Fruit fly (Drosophila melanogaster) whole organism, prepupa: ENCODE results near the gene CG43389.

ENCODE experiments used
- CG11762 ChIP-seq: fragments of 200-800 bp; sonication (Bioruptor generic); optimal IDR thresholded peaks from 3 replicates; lab custom pipeline; 2016; ENCODE audit warnings: missing biosample characterization, missing genetic modification characterization; ENCODE audit not compliant: insufficient read depth
- CG11902 ChIP-seq: fragments of 200-800 bp; sonication (Bioruptor generic); optimal IDR thresholded peaks from 3 replicates; lab custom pipeline; 2016; ENCODE audit warnings: missing biosample characterization, missing genetic modification characterization
- CG15336 ChIP-seq: fragments of 200-800 bp; sonication (Bioruptor generic); IDR thresholded peaks from 2 replicates; pipeline ENCODE4 v1.3.6; 2022; ENCODE audit warnings: missing biosample characterization, missing genetic modification characterization
- CG16779 ChIP-seq: fragments of 200-800 bp; sonication (Bioruptor generic); optimal IDR thresholded peaks from 3 replicates; lab custom pipeline; 2017; ENCODE audit warnings: missing biosample characterization, mild to moderate bottlenecking, missing genetic modification characterization
- CG3032 ChIP-seq: fragments of 200-800 bp; optimal IDR thresholded peaks from 2 replicates; lab custom pipeline; 2019; ENCODE audit warnings: missing biosample characterization, mild to moderate bottlenecking, missing genetic modification characterization, moderate library complexity
- CG31627 ChIP-seq: fragments of 200-800 bp; sonication (Bioruptor generic); optimal IDR thresholded peaks from 3 replicates; lab custom pipeline; 2016; ENCODE audit warnings: missing biosample characterization, missing genetic modification characterization
- CG32006 ChIP-seq: fragments of 200-800 bp; sonication (Bioruptor generic); optimal IDR thresholded peaks from 3 replicates; lab custom pipeline; 2017; ENCODE audit warnings: missing biosample characterization, mild to moderate bottlenecking, missing genetic modification characterization
- CG34406 ChIP-seq: fragments of 200-800 bp; sonication (Bioruptor generic); optimal IDR thresholded peaks from 3 replicates; lab custom pipeline; 2016; ENCODE audit warnings: missing biosample characterization, missing genetic modification characterization
- CG3919 ChIP-seq: fragments of 200-800 bp; sonication (Bioruptor generic); optimal IDR thresholded peaks from 3 replicates; lab custom pipeline; 2016; ENCODE audit warnings: missing biosample characterization, missing genetic modification characterization
- CG6276 ChIP-seq: fragments of 200-800 bp; sonication (Bioruptor generic); optimal IDR thresholded peaks from 2 replicates; lab custom pipeline; 2017; ENCODE audit warnings: missing biosample characterization, mild to moderate bottlenecking, missing genetic modification characterization
- CG6792 ChIP-seq: fragments of 200-800 bp; sonication (Bioruptor generic); optimal IDR thresholded peaks from 3 replicates; lab custom pipeline; 2016; ENCODE audit warnings: missing biosample characterization, missing genetic modification characterization
- CG6808 ChIP-seq: fragments of 200-800 bp; sonication (Bioruptor generic); optimal IDR thresholded peaks from 3 replicates; lab custom pipeline; 2017; ENCODE audit warnings: missing biosample characterization, missing genetic modification characterization, mild to moderate bottlenecking, moderate library complexity, missing genetic modification reagents
- CG6854 ChIP-seq: fragments of 200-800 bp; sonication (Bioruptor generic); optimal IDR thresholded peaks from 2 replicates; lab custom pipeline; 2017; ENCODE audit warnings: missing biosample characterization, mild to moderate bottlenecking, missing genetic modification characterization
- CG7368 ChIP-seq: fragments of 200-800 bp; sonication (Bioruptor generic); optimal IDR thresholded peaks from 3 replicates; lab custom pipeline; 2016; ENCODE audit warnings: missing biosample characterization, missing genetic modification characterization
- CG8119 ChIP-seq: fragments of 200-800 bp; sonication (Bioruptor generic); IDR thresholded peaks from 3 replicates; pipeline ENCODE4 v1.3.6; 2022; ENCODE audit warnings: missing biosample characterization, missing genetic modification characterization
- CG8319 ChIP-seq: fragments of 200-800 bp; sonication (Bioruptor generic); optimal IDR thresholded peaks from 3 replicates; lab custom pipeline; 2016; ENCODE audit warnings: missing biosample characterization, missing genetic modification characterization
- CG9139 ChIP-seq: fragments of 200-800 bp; sonication (Bioruptor generic); optimal IDR thresholded peaks from 3 replicates; lab custom pipeline; 2017; ENCODE audit warnings: missing biosample characterization, mild to moderate bottlenecking, missing genetic modification characterization
- Eip78C ChIP-seq: fragments of 200-800 bp; sonication (Bioruptor generic); peaks from one replicate; lab custom pipeline; 2016; ENCODE audit warnings: missing biosample characterization, missing genetic modification characterization
- Eip93F ChIP-seq: fragments of 200-800 bp; sonication (Bioruptor generic); optimal IDR thresholded peaks from 2 replicates; lab custom pipeline; 2016; ENCODE audit warnings: missing biosample characterization, mild to moderate bottlenecking, missing genetic modification characterization
- Ets21C ChIP-seq: fragments of 200-800 bp; sonication (Bioruptor generic); optimal IDR thresholded peaks from 3 replicates; lab custom pipeline; 2016; ENCODE audit warnings: missing biosample characterization, missing genetic modification characterization
- Hr38 ChIP-seq: sonication (Bioruptor generic); optimal IDR thresholded peaks from 2 replicates; lab custom pipeline; 2016; ENCODE audit warnings: missing biosample characterization, missing genetic modification characterization
- Hr4 ChIP-seq: fragments of 200-800 bp; sonication (Bioruptor generic); optimal IDR thresholded peaks from 3 replicates; lab custom pipeline; 2016; ENCODE audit warnings: missing biosample characterization, missing genetic modification characterization
- Lpt ChIP-seq: fragments of 200-800 bp; sonication (Bioruptor generic); optimal IDR thresholded peaks from 3 replicates; lab custom pipeline; 2016; ENCODE audit warnings: missing biosample characterization, missing genetic modification characterization
- OdsH ChIP-seq: fragments of 200-800 bp; sonication (Bioruptor generic); optimal IDR thresholded peaks from 3 replicates; lab custom pipeline; 2016; ENCODE audit warnings: missing biosample characterization, missing genetic modification characterization
- Smox ChIP-seq: fragments of 200-800 bp; sonication (Bioruptor generic); optimal IDR thresholded peaks from 3 replicates; lab custom pipeline; 2016; ENCODE audit warnings: missing biosample characterization, missing genetic modification characterization
- Sox102F ChIP-seq: fragments of 200-800 bp; sonication (Bioruptor generic); optimal IDR thresholded peaks from 2 replicates; lab custom pipeline; 2016; ENCODE audit warnings: missing biosample characterization, mild to moderate bottlenecking, missing genetic modification characterization
- Sox14 ChIP-seq: fragments of 200-800 bp; sonication (Bioruptor generic); optimal IDR thresholded peaks from 3 replicates; lab custom pipeline; 2016; ENCODE audit warnings: missing biosample characterization, missing genetic modification characterization
- Sox15 ChIP-seq: fragments of 200-800 bp; sonication (Bioruptor generic); optimal IDR thresholded peaks from 3 replicates; lab custom pipeline; 2016; ENCODE audit warnings: missing biosample characterization, missing genetic modification characterization
- achi ChIP-seq: fragments of 200-800 bp; sonication (Bioruptor generic); optimal IDR thresholded peaks from 3 replicates; lab custom pipeline; 2016; ENCODE audit warnings: missing biosample characterization, missing genetic modification characterization
- acj6 ChIP-seq: fragments of 200-800 bp; sonication (Bioruptor generic); optimal IDR thresholded peaks from 3 replicates; lab custom pipeline; 2016; ENCODE audit warnings: missing biosample characterization, missing genetic modification characterization
- cyc ChIP-seq: fragments of 200-800 bp; sonication (Bioruptor generic); optimal IDR thresholded peaks from 3 replicates; lab custom pipeline; 2016; ENCODE audit warnings: missing biosample characterization, missing genetic modification characterization
- eg ChIP-seq: fragments of 200-800 bp; sonication (Bioruptor generic); IDR thresholded peaks from 3 replicates; pipeline ENCODE4 v1.3.6; 2022; ENCODE audit warnings: missing biosample characterization, missing genetic modification characterization
- esn ChIP-seq: fragments of 200-800 bp; sonication (Bioruptor generic); optimal IDR thresholded peaks from 2 replicates; lab custom pipeline; 2016; ENCODE audit warnings: missing biosample characterization, mild to moderate bottlenecking, missing genetic modification characterization, moderate library complexity
- fd85E ChIP-seq: fragments of 200-800 bp; sonication (Bioruptor generic); optimal IDR thresholded peaks from 3 replicates; lab custom pipeline; 2016; ENCODE audit warnings: missing biosample characterization, missing genetic modification characterization
- pdm3 ChIP-seq: fragments of 200-800 bp; sonication (Bioruptor generic); optimal IDR thresholded peaks from 3 replicates; lab custom pipeline; 2016; ENCODE audit warnings: missing biosample characterization, missing genetic modification characterization
- salr ChIP-seq, 2 experiments: fragments of 200-800 bp; sonication (Bioruptor generic); optimal IDR thresholded peaks; 3 replicates each; lab custom pipeline; 2016 to 2018; ENCODE audit warnings: missing biosample characterization in 2 of 2, missing genetic modification characterization in 2 of 2, mild to moderate bottlenecking in 1 of 2
- svp ChIP-seq: fragments of 200-800 bp; sonication (Bioruptor generic); peaks from one replicate; lab custom pipeline; 2016; ENCODE audit warnings: missing biosample characterization, missing genetic modification characterization
- topi ChIP-seq: fragments of 200-800 bp; sonication (Bioruptor generic); optimal IDR thresholded peaks from 3 replicates; lab custom pipeline; 2016; ENCODE audit warnings: missing biosample characterization, missing genetic modification characterization

The CG43389 gene

DNA sequence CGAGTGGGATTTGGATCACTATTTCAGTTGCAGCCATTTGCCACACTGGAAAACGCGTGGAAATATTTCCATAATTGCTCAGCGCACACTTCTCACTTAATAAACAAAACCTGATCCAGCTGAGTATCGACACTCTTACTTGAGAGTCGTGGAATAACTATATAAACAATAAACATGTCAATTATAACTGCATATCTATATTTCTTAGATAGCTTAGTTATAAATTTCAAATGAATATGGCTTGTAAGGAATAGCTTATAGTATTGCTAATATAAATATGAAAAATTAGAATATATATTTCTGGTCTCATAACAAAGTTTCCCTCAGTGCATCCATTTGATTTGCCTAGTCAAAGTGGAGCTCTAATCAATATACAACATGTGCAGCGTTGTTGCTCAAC lies 35.4 kb downstream of the CG43389 start (continued):
- TF ChIP-seq achi (no peak), fd85E (GFP tag; lab: Kevin White, UChicago) (no peak), Lpt (GFP tag; lab: Kevin White, UChicago) (no peak), Sox15 (GFP tag; lab: Kevin White, UChicago) (no peak), Smox (GFP tag; lab: Kevin White, UChicago) (no peak), Eip93F (GFP tag; lab: Kevin White, UChicago) (no peak), CG3919 (no peak), CG9139 (GFP tag; lab: Kevin White, UChicago) (no peak), CG16779 (tag; lab: Kevin White, UChicago) (no peak), CG6854 (GFP tag; lab: Kevin White, UChicago) (no peak), Hr38 (GFP tag; lab: Kevin White, UChicago) (no peak), CG3032 (tag; lab: Kevin White, UChicago) (no peak), Eip78C (GFP tag; lab: Kevin White, UChicago) (peak; percentile 43), cyc (GFP tag; lab: Kevin White, UChicago) (no peak), topi (no peak), CG11902 (no peak), CG7368 (GFP tag; lab: Kevin White, UChicago) (no peak), CG6808 (GFP tag; lab: Kevin White, UChicago) (no peak), CG6792 (no peak), Sox102F (GFP tag; lab: Kevin White, UChicago) (no peak), pdm3 (GFP tag; lab: Kevin White, UChicago) (peak; percentile 4)

DNA sequence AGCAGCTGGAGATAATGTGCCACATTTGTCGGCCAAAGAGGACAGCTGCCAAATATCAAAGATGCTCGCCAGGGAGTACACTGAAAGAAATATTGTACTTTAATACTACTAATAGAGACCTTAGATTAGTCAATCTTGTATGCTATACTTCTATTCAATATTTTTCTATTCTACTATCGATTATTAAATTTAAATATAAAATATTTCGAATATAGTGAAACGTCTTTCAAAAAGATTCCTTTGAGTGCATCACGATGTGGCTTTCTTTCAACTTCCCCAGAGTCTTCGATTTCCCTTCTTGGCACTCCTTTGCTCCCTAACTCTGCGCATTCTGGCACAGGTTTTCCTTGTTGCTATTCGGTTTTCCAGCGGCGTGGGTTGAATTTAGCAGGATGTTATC lies 37.1 kb downstream of the CG43389 start:
- 0 out of 3 replicates have a peak, but pooled peaks have one; percentile 26 for TF ChIP-seq eg (GFP tag; lab: Robert Waterston, UW)
- TF ChIP-seq Hr4: peak; percentile 22
- peak; percentile 52 for TF ChIP-seq CG32006 (GFP tag; lab: Kevin White, UChicago)
- peak; percentile 8 for TF ChIP-seq CG6276 (GFP tag; lab: Kevin White, UChicago)
- peak; percentile 26 for TF ChIP-seq svp (GFP tag; lab: Kevin White, UChicago)
- no peak for TF ChIP-seq Sox14 (GFP tag; lab: Kevin White, UChicago)
- TF ChIP-seq CG6808 (GFP tag; lab: Kevin White, UChicago): no peak
- no peak for TF ChIP-seq CG11762
- no peak for TF ChIP-seq CG8319
- peak; percentile 52; the same call in 2 of the 3 replicates for TF ChIP-seq CG8119 (GFP tag; lab: Robert Waterston, UW)
- TF ChIP-seq Hr38 (GFP tag; lab: Kevin White, UChicago): no peak
- TF ChIP-seq Ets21C (GFP tag; lab: Kevin White, UChicago): no peak
- TF ChIP-seq OdsH (GFP tag; lab: Kevin White, UChicago): no peak
- TF ChIP-seq esn: no peak
- TF ChIP-seq Eip78C (GFP tag; lab: Kevin White, UChicago): peak; percentile 69
- TF ChIP-seq salr (GFP tag; optimal IDR thresholded peaks at IDR 0.05; lab: Kevin White, UChicago): no peak
- no peak for TF ChIP-seq CG34406 (GFP tag; lab: Kevin White, UChicago)
- peak; percentile 10 for TF ChIP-seq CG3919
- TF ChIP-seq CG15336 (GFP tag; lab: Robert Waterston, UW): peak; percentile 41; the same call in 1 of the 2 replicates
- TF ChIP-seq CG9139 (GFP tag; lab: Kevin White, UChicago): no peak

DNA sequence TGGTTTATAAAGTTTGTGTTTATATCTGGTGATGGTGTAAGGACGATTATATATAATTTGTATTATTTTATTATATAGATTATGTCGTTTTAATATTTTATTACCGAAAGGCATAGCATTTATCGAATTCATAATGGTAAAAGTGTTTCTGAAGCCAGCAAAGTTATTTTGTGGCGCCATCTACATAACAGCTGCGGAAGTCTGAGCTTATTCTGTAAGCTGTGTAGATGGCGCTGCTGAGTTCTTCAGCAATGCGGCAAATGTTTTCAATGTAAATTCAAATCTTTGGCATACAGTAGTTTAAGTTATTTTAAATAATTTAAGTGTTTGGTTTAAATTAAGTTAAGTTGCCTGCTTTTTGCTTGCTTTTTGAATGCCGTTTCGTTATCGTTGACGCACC lies 40.6 kb downstream of the CG43389 start:
- peak; percentile 28 for TF ChIP-seq CG3919
- peak; percentile 24 for TF ChIP-seq cyc (GFP tag; lab: Kevin White, UChicago)
- peak; percentile 5 for TF ChIP-seq svp (GFP tag; lab: Kevin White, UChicago)
- TF ChIP-seq CG6276 (GFP tag; lab: Kevin White, UChicago): no peak
- TF ChIP-seq Eip78C (GFP tag; lab: Kevin White, UChicago): peak; percentile 48
- TF ChIP-seq acj6 (GFP tag; lab: Kevin White, UChicago): no peak
- no peak for TF ChIP-seq CG31627 (GFP tag; lab: Kevin White, UChicago)
